Worm (Caenorhabditis elegans): ENCODE measurements around the gene K08H10.6.

The K08H10.6 gene

DNA sequence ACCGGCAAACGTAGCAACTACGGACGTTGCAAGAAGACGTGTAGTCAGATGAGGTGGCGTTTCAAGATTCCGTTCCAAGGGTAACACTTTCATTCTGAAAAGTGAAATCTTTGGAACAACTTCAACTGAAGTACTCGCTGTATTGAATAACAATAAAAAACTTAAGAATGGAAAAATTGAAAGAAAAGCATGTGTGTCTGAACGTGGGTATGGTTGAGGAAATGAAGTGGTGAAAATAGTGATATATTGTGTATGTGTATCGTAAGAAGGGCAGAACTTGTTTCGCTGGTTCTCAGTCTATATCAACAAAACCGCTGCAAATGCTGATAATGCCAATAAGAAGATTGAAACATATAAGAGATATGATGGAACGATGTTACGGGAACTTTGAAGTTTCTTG, at the start of gene K08H10.6:
K08H10.6 (minus strand) TSS at position 101 of the 400 bp plus-strand sequence.
- no peak for TF ChIP-seq fkh-2 (tag; optimal IDR thresholded peaks at IDR 0.05)
- TF ChIP-seq ama-1 (optimal IDR thresholded peaks at IDR 0.05): no peak
- TF ChIP-seq sea-2 (GFP tag; optimal IDR thresholded peaks at IDR 0.05): no peak
- TF ChIP-seq fkh-10 (GFP tag; optimal IDR thresholded peaks at IDR 0.05): no peak
- no peak for TF ChIP-seq mml-1 (tag; optimal IDR thresholded peaks at IDR 0.05)
- TF ChIP-seq nhr-67 (tag; optimal IDR thresholded peaks at IDR 0.05): no peak
- TF ChIP-seq nhr-28 (tag; optimal IDR thresholded peaks at IDR 0.05): no peak
- TF ChIP-seq ceh-28 (tag; optimal IDR thresholded peaks at IDR 0.05): no peak
- TF ChIP-seq ztf-11 (tag; optimal IDR thresholded peaks at IDR 0.05): no peak
- TF ChIP-seq mdl-1 (tag; optimal IDR thresholded peaks at IDR 0.05): no peak
- no peak for TF ChIP-seq nhr-23 (tag; optimal IDR thresholded peaks at IDR 0.05)

- TF ChIP-seq nhr-28 (tag; optimal IDR thresholded peaks at IDR 0.05): no peak
- TF ChIP-seq pha-4 (tag; optimal IDR thresholded peaks at IDR 0.05): peak; percentile 69
These were observed 49.0 kb upstream of the K08H10.6 start for ce11 chrV:10044735-10045134.

ce11 chrV:10043234-10043796, 47.6 kb upstream of the K08H10.6 start, which contains the start of gene T06E8.8:
Gene T06E8.8, plus strand, starts transcription at chrV:10043746.
- TF ChIP-seq mdl-1 (tag; optimal IDR thresholded peaks at IDR 0.05) (peak; percentile 16), ceh-16 (tag; optimal IDR thresholded peaks at IDR 0.05) (no peak), hmg-11 (tag; optimal IDR thresholded peaks at IDR 0.05) (peak; percentile 39), pha-4 (tag; optimal IDR thresholded peaks at IDR 0.05) (peak; percentile 89), lin-39 (tag; optimal IDR thresholded peaks at IDR 0.05) (peak; percentile 52), nhr-67 (tag; optimal IDR thresholded peaks at IDR 0.05) (no peak), nhr-23 (tag; optimal IDR thresholded peaks at IDR 0.05) (peak; percentile 84), ZK546.5 (tag; optimal IDR thresholded peaks at IDR 0.05) (no peak), jun-1 (tag; optimal IDR thresholded peaks at IDR 0.05) (peak; percentile 65), nhr-76 (tag; optimal IDR thresholded peaks at IDR 0.05) (no peak), mml-1 (tag; optimal IDR thresholded peaks at IDR 0.05) (no peak), nhr-43 (tag; optimal IDR thresholded peaks at IDR 0.05; ENCODE audit: poor library complexity, severe bottlenecking) (peak; percentile 71), ceh-28 (tag; optimal IDR thresholded peaks at IDR 0.05) (peak; percentile 15), lsy-12 (tag; optimal IDR thresholded peaks at IDR 0.05) (peak; percentile 18), fkh-2 (tag; optimal IDR thresholded peaks at IDR 0.05) (no peak), elt-3 (tag; optimal IDR thresholded peaks at IDR 0.05) (peak in 1 of 3 experiments; percentile 2), egl-27 (tag; optimal IDR thresholded peaks at IDR 0.05) (no peak), nfya-1 (tag; optimal IDR thresholded peaks at IDR 0.05; ENCODE audit: insufficient read depth) (peak; percentile 63), nhr-25 (tag; optimal IDR thresholded peaks at IDR 0.05) (peak; percentile 63), zag-1 (tag; optimal IDR thresholded peaks at IDR 0.05) (no peak), snpc-4 (tag; optimal IDR thresholded peaks at IDR 0.05) (peak; percentile 26)

- TF ChIP-seq skn-1 (tag; optimal IDR thresholded peaks at IDR 0.05) (no peak), zag-1 (tag; optimal IDR thresholded peaks at IDR 0.05) (no peak), aly-2 (tag; optimal IDR thresholded peaks at IDR 0.05) (no peak), nhr-237 (tag; optimal IDR thresholded peaks at IDR 0.05) (no peak), elt-3 (tag; optimal IDR thresholded peaks at IDR 0.05) (no peak), unc-62 (GFP tag; optimal IDR thresholded peaks at IDR 0.05) (peak; percentile 21), fkh-2 (tag; optimal IDR thresholded peaks at IDR 0.05) (no peak), ama-1 (optimal IDR thresholded peaks at IDR 0.05) (no peak), ztf-11 (tag; optimal IDR thresholded peaks at IDR 0.05) (no peak), sea-2 (GFP tag; optimal IDR thresholded peaks at IDR 0.05) (no peak), mdl-1 (tag; optimal IDR thresholded peaks at IDR 0.05) (no peak), nhr-43 (tag; optimal IDR thresholded peaks at IDR 0.05; ENCODE audit: poor library complexity, severe bottlenecking) (no peak), fkh-10 (GFP tag; optimal IDR thresholded peaks at IDR 0.05) (no peak), pha-4 (tag; optimal IDR thresholded peaks at IDR 0.05) (peak; percentile 84), nhr-77 (tag; optimal IDR thresholded peaks at IDR 0.05) (no peak), jun-1 (tag; optimal IDR thresholded peaks at IDR 0.05) (no peak), nhr-23 (tag; optimal IDR thresholded peaks at IDR 0.05) (peak; percentile 17), eor-1 (tag; optimal IDR thresholded peaks at IDR 0.05) (no peak), nhr-28 (tag; optimal IDR thresholded peaks at IDR 0.05) (no peak), ceh-28 (tag; optimal IDR thresholded peaks at IDR 0.05) (peak; percentile 68), R02D3.7 (tag; optimal IDR thresholded peaks at IDR 0.05) (peak; percentile 43), elt-2 (tag; optimal IDR thresholded peaks at IDR 0.05) (peak; percentile 34), ztf-4 (tag; optimal IDR thresholded peaks at IDR 0.05) (no peak), lin-15B (tag; optimal IDR thresholded peaks at IDR 0.05) (peak; percentile 45), egl-5 (tag; optimal IDR thresholded peaks at IDR 0.05) (peak; percentile 66), ZK546.5 (tag; optimal IDR thresholded peaks at IDR 0.05) (no peak), hmg-11 (tag; optimal IDR thresholded peaks at IDR 0.05) (peak; percentile 22), unc-39 (tag; optimal IDR thresholded peaks at IDR 0.05) (no peak), nhr-67 (tag; optimal IDR thresholded peaks at IDR 0.05) (no peak), egl-27 (tag; optimal IDR thresholded peaks at IDR 0.05) (no peak), fos-1 (tag; optimal IDR thresholded peaks at IDR 0.05) (no peak), elt-1 (tag; optimal IDR thresholded peaks at IDR 0.05) (no peak), nhr-12 (tag; optimal IDR thresholded peaks at IDR 0.05) (no peak), ceh-16 (tag; optimal IDR thresholded peaks at IDR 0.05) (no peak), nfya-1 (tag; optimal IDR thresholded peaks at IDR 0.05; ENCODE audit: insufficient read depth) (peak; percentile 94), lin-39 (tag; optimal IDR thresholded peaks at IDR 0.05) (peak; percentile 72), lsy-12 (tag; optimal IDR thresholded peaks at IDR 0.05) (peak; percentile 1), mml-1 (tag; optimal IDR thresholded peaks at IDR 0.05) (no peak), tbx-2 (tag; optimal IDR thresholded peaks at IDR 0.05) (peak; percentile 38)
These were observed 46.6 kb upstream of the K08H10.6 start for ce11 chrV:10042254-10042653.
